Worm (Caenorhabditis elegans): ENCODE results near the gene R144.13.

DNA sequence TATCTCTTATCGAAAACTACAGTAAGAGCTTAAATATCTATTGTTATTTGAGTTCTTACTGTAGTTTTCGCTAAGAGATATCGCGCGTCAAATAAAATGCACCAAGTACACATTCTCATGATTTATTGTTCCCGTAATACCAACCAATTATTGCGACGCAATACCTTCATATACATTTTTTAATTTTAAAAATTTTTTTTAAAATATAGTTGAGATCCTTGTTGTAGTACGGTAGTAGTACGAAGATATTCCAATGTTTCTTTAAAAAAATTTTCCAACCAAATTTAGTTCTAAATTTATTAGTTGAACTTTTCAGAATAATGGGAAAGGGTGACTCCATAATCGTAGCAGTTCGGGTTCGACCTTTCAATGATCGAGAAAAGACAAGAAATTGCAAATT lies 7.6 kb downstream of the R144.13 start, which contains the start of gene klp-6:
- TF ChIP-seq unc-3 (GFP tag; conservative IDR thresholded peaks at IDR 0.05), result no peak
- TF ChIP-seq unc-3 (tag; optimal IDR thresholded peaks at IDR 0.05), result no peak
- TF ChIP-seq nhr-232 (tag; optimal IDR thresholded peaks at IDR 0.05), result no peak
- TF ChIP-seq odd-2 (tag; optimal IDR thresholded peaks at IDR 0.05), result no peak
- no peak for TF ChIP-seq hlh-30 (tag; optimal IDR thresholded peaks at IDR 0.05; ENCODE audit: insufficient read depth)
- no peak for TF ChIP-seq dmd-4 (tag; optimal IDR thresholded peaks at IDR 0.05; ENCODE audit: borderline replicate concordance)
- no peak for TF ChIP-seq ama-1 (optimal IDR thresholded peaks at IDR 0.05)
- no peak for TF ChIP-seq pha-4 (tag; optimal IDR thresholded peaks at IDR 0.05)
- TF ChIP-seq lim-6 (tag; optimal IDR thresholded peaks at IDR 0.05), result no peak
- no peak for TF ChIP-seq hlh-8 (tag; optimal IDR thresholded peaks at IDR 0.05)
- no peak for TF ChIP-seq fax-1 (tag; optimal IDR thresholded peaks at IDR 0.05)
